Fruit fly (Drosophila melanogaster): ENCODE results near the gene CG9044.

DNA sequence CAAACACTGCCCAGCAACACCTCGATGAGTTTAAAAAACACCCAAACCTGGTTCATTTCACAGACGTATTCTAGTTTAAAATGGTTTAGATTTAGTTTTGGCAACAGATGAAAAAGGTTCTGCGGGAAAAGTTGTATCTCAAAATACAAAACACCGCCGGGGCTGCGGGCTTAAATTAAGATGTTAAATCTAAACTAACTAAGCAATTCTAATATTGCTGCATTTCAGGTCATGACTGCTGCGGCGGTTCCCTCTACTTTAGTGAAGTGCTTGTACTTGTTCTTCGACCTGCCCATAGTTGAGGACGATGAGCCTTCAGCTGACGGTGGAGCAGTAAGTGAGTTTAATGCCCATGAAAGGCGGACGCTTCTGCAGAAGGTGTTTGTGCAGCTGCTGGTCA lies 39.1 kb upstream of the CG9044 start, which contains the start of gene CG14000:
- TF ChIP-seq psq (optimal IDR thresholded peaks at IDR 0.05) (no peak), insv (optimal IDR thresholded peaks at IDR 0.05) (no peak), h (optimal IDR thresholded peaks at IDR 0.05) (no peak), ttk (optimal IDR thresholded peaks at IDR 0.05) (no peak), Myc (optimal IDR thresholded peaks at IDR 0.05) (no peak)
